Fruit fly (Drosophila melanogaster) whole organism, embryonic: ENCODE results near the gene Cyp4d21.

ENCODE experiments used
- Abd-B ChIP-seq: fragments of 200-800 bp; sonication (Bioruptor generic); optimal IDR thresholded peaks from 2 replicates; lab custom pipeline; 2018; ENCODE audit warnings: missing biosample characterization, mild to moderate bottlenecking, missing genetic modification characterization, moderate library complexity
- Atf6 ChIP-seq: fragments of 200-800 bp; sonication (Bioruptor generic); IDR thresholded peaks from 2 replicates; pipeline ENCODE4 v1.3.6; 2022; ENCODE audit warnings: missing biosample characterization, missing genetic modification characterization
- B-H2 ChIP-seq: fragments of 200-800 bp; sonication (Bioruptor generic); optimal IDR thresholded peaks from 2 replicates; lab custom pipeline; 2018; ENCODE audit warnings: missing biosample characterization, mild to moderate bottlenecking, missing genetic modification characterization
- CG1233 ChIP-seq: fragments of 200-800 bp; sonication (Bioruptor generic); optimal IDR thresholded peaks from 4 replicates; lab custom pipeline; 2018; ENCODE audit warnings: missing biosample characterization, mild to moderate bottlenecking, missing genetic modification characterization
- CG13123 ChIP-seq: fragments of 200-800 bp; sonication (Bioruptor generic); optimal IDR thresholded peaks from 2 replicates; lab custom pipeline; 2016; ENCODE audit warnings: missing biosample characterization, missing genetic modification characterization
- CG18011 ChIP-seq: fragments of 200-800 bp; sonication (Bioruptor generic); optimal IDR thresholded peaks from 2 replicates; lab custom pipeline; 2017; ENCODE audit warnings: missing biosample characterization, missing genetic modification characterization, mild to moderate bottlenecking, moderate library complexity, missing genotype
- CG31441 ChIP-seq: fragments of 200-800 bp; sonication (Bioruptor generic); IDR thresholded peaks from 2 replicates; pipeline ENCODE4 v1.3.6; 2022; ENCODE audit warnings: missing biosample characterization, missing genetic modification characterization
- CG43689 ChIP-seq: fragments of 200-800 bp; sonication (Bioruptor generic); IDR thresholded peaks from 2 replicates; pipeline ENCODE4 v1.3.6; 2022; ENCODE audit warnings: missing biosample characterization, missing genetic modification characterization
- CG4424 ChIP-seq: fragments of 200-800 bp; sonication (Bioruptor generic); optimal IDR thresholded peaks from 3 replicates; lab custom pipeline; 2016; ENCODE audit warnings: missing biosample characterization, missing genetic modification characterization
- CG4820 ChIP-seq: fragments of 200-800 bp; sonication (Bioruptor generic); optimal IDR thresholded peaks from 3 replicates; lab custom pipeline; 2016; ENCODE audit warnings: missing biosample characterization, missing genetic modification characterization
- CG7987 ChIP-seq: fragments of 200-800 bp; sonication (Bioruptor generic); optimal IDR thresholded peaks from 2 replicates; lab custom pipeline; 2018; ENCODE audit warnings: missing biosample characterization, mild to moderate bottlenecking, missing genetic modification characterization, moderate library complexity
- CG9437 ChIP-seq: fragments of 200-800 bp; sonication (Bioruptor generic); optimal IDR thresholded peaks from 2 replicates; lab custom pipeline; 2018; ENCODE audit warnings: missing biosample characterization, mild to moderate bottlenecking, missing genetic modification characterization
- CG9727 ChIP-seq: fragments of 200-800 bp; sonication (Bioruptor generic); optimal IDR thresholded peaks from 3 replicates; lab custom pipeline; 2017; ENCODE audit warnings: missing biosample characterization, mild to moderate bottlenecking, missing genetic modification characterization
- D ChIP-seq, 2 experiments: fragments of 200-800 bp in 1 of 2; fragments of >200 bp in 1 of 2; sonication (Bioruptor generic) in 1 of 2; optimal IDR thresholded peaks; 2 replicates in 1 of 2; 3 replicates in 1 of 2; lab custom pipeline; 2017; ENCODE audit warnings: mild to moderate bottlenecking in 1 of 2, missing biosample characterization in 1 of 2, missing genetic modification characterization in 1 of 2, missing genetic modification reagents in 1 of 2
- Dfd ChIP-seq, 2 experiments: fragments of >200 bp; optimal IDR thresholded peaks; 2 replicates each; lab custom pipeline; 2017; ENCODE audit warnings: missing biosample characterization in 2 of 2, missing genetic modification characterization in 2 of 2
- Dp ChIP-seq: fragments of 200-800 bp; sonication (Bioruptor generic); optimal IDR thresholded peaks from 2 replicates; lab custom pipeline; 2018; ENCODE audit warnings: missing biosample characterization, mild to moderate bottlenecking, missing genetic modification characterization, moderate library complexity
- GATAe ChIP-seq: fragments of 200-800 bp; sonication (Bioruptor generic); conservative IDR thresholded peaks from 2 replicates; pipeline ENCODE4 v1.3.6; 2022; ENCODE audit warnings: missing biosample characterization, missing genetic modification characterization
- HLH54F ChIP-seq: fragments of 200-800 bp; sonication (Bioruptor generic); optimal IDR thresholded peaks from 3 replicates; lab custom pipeline; 2016; ENCODE audit warnings: missing biosample characterization, missing genetic modification characterization
- HmgZ ChIP-seq: fragments of 200-800 bp; sonication (Bioruptor generic); optimal IDR thresholded peaks from 2 replicates; lab custom pipeline; 2018; ENCODE audit warnings: missing biosample characterization, mild to moderate bottlenecking, missing genetic modification characterization
- Hr78 ChIP-seq, 2 experiments: fragments of 200-800 bp in 1 of 2; fragments of >200 bp in 1 of 2; sonication (Bioruptor generic) in 1 of 2; optimal IDR thresholded peaks; 2 replicates each; lab custom pipeline; 2017 to 2019; ENCODE audit warnings: missing biosample characterization in 2 of 2, missing genetic modification characterization in 2 of 2, mild to moderate bottlenecking in 1 of 2, moderate library complexity in 1 of 2
- Neu2 ChIP-seq: fragments of 200-800 bp; sonication (Bioruptor generic); optimal IDR thresholded peaks from 3 replicates; lab custom pipeline; 2016; ENCODE audit warnings: missing biosample characterization, missing genetic modification characterization, borderline replicate concordance
- Rx ChIP-seq: fragments of 200-800 bp; sonication (Bioruptor generic); IDR thresholded peaks from 2 replicates; pipeline ENCODE4 v1.3.6; 2022; ENCODE audit warnings: missing biosample characterization, missing genetic modification characterization
- al ChIP-seq: fragments of 200-800 bp; sonication (Bioruptor generic); IDR thresholded peaks from 2 replicates; pipeline ENCODE4 v1.3.6; 2022; ENCODE audit warnings: missing biosample characterization, missing genetic modification characterization
- bab2 ChIP-seq: fragments of 200-800 bp; sonication (Bioruptor generic); optimal IDR thresholded peaks from 2 replicates; lab custom pipeline; 2016; ENCODE audit warnings: missing biosample characterization, missing genetic modification characterization
- bcd ChIP-seq: fragments of 200-800 bp; sonication (Bioruptor generic); optimal IDR thresholded peaks from 2 replicates; lab custom pipeline; 2017; ENCODE audit warnings: missing biosample characterization, mild to moderate bottlenecking, missing genetic modification characterization
- cas ChIP-seq: fragments of 200-800 bp; sonication (Bioruptor generic); IDR thresholded peaks from 2 replicates; pipeline ENCODE4 v1.3.6; 2022; ENCODE audit warnings: missing biosample characterization, missing genetic modification characterization
- chinmo ChIP-seq: fragments of 200-800 bp; sonication (Bioruptor generic); IDR thresholded peaks from 4 replicates; pipeline ENCODE4 v1.3.6; 2022; ENCODE audit warnings: missing biosample characterization, missing genetic modification characterization; ENCODE audit not compliant: partially characterized antibody
- corto ChIP-seq: fragments of 200-800 bp; sonication (Bioruptor generic); optimal IDR thresholded peaks from 2 replicates; lab custom pipeline; 2016; ENCODE audit warnings: missing biosample characterization, mild to moderate bottlenecking, missing genetic modification characterization, moderate library complexity
- crp ChIP-seq, 2 experiments: fragments of 200-800 bp; sonication (Bioruptor generic); optimal IDR thresholded peaks; 2 replicates in 1 of 2; 3 replicates in 1 of 2; lab custom pipeline; 2017; ENCODE audit warnings: missing biosample characterization in 2 of 2, missing genetic modification characterization in 2 of 2, mild to moderate bottlenecking in 1 of 2, moderate library complexity in 1 of 2
- dmrt11E ChIP-seq: fragments of 200-800 bp; sonication (Bioruptor generic); optimal IDR thresholded peaks from 3 replicates; lab custom pipeline; 2018; ENCODE audit warnings: missing biosample characterization, mild to moderate bottlenecking, missing genetic modification characterization, moderate library complexity
- en ChIP-seq: fragments of 200-800 bp; sonication (Bioruptor generic); optimal IDR thresholded peaks from 2 replicates; lab custom pipeline; 2016; ENCODE audit warnings: missing biosample characterization, missing genetic modification characterization
- exex ChIP-seq: fragments of 200-800 bp; sonication (Bioruptor generic); optimal IDR thresholded peaks from 4 replicates; lab custom pipeline; 2018; ENCODE audit warnings: missing biosample characterization, mild to moderate bottlenecking, missing genetic modification characterization, moderate library complexity
- eyg ChIP-seq: fragments of 200-800 bp; sonication (Bioruptor generic); optimal IDR thresholded peaks from 3 replicates; lab custom pipeline; 2016; ENCODE audit warnings: missing biosample characterization, missing genetic modification characterization
- h ChIP-seq: fragments of >200 bp; optimal IDR thresholded peaks from 2 replicates; lab custom pipeline; 2017
- ind ChIP-seq: fragments of 200-800 bp; sonication (Bioruptor generic); optimal IDR thresholded peaks from 3 replicates; lab custom pipeline; 2016; ENCODE audit warnings: missing biosample characterization, missing genetic modification characterization
- lov ChIP-seq, 2 experiments: fragments of 200-800 bp in 1 of 2; fragments of >200 bp in 1 of 2; sonication (Bioruptor generic) in 1 of 2; IDR thresholded peaks in 1 of 2; optimal IDR thresholded peaks in 1 of 2; 2 replicates in 1 of 2; 3 replicates in 1 of 2; pipeline versions ENCODE4 v1.3.6 to Lab custom; 2017 to 2022; ENCODE audit warnings: missing biosample characterization in 1 of 2, missing genetic modification characterization in 1 of 2
- luna ChIP-seq: fragments of 200-800 bp; sonication (Bioruptor generic); optimal IDR thresholded peaks from 2 replicates; lab custom pipeline; 2016; ENCODE audit warnings: missing biosample characterization, missing genetic modification characterization
- nom ChIP-seq: fragments of 200-800 bp; sonication (Bioruptor generic); optimal IDR thresholded peaks from 2 replicates; lab custom pipeline; 2017; ENCODE audit warnings: missing biosample characterization, missing genetic modification characterization, mild to moderate bottlenecking, moderate library complexity, missing genetic modification reagents
- org-1 ChIP-seq: fragments of 200-800 bp; sonication (Bioruptor generic); optimal IDR thresholded peaks from 2 replicates; lab custom pipeline; 2017; ENCODE audit warnings: missing biosample characterization, missing genetic modification characterization
- pfk ChIP-seq: fragments of 200-800 bp; sonication (Bioruptor generic); optimal IDR thresholded peaks from 2 replicates; lab custom pipeline; 2018; ENCODE audit warnings: missing biosample characterization, mild to moderate bottlenecking, missing genetic modification characterization, moderate library complexity
- prd ChIP-seq, 3 experiments: fragments of >200 bp in 2 of 3; fragments of 200-800 bp in 1 of 3; sonication (Bioruptor generic) in 1 of 3; optimal IDR thresholded peaks in 2 of 3; IDR thresholded peaks in 1 of 3; 2 replicates in 2 of 3; 3 replicates in 1 of 3; pipeline versions ENCODE4 v1.3.6 to Lab custom; 2017 to 2022; ENCODE audit warnings: missing biosample characterization in 1 of 3, missing genetic modification characterization in 1 of 3
- ro ChIP-seq: fragments of 200-800 bp; sonication (Bioruptor generic); IDR thresholded peaks from 2 replicates; pipeline ENCODE4 v1.3.6; 2022; ENCODE audit warnings: missing biosample characterization, missing genetic modification characterization
- sim ChIP-seq: fragments of 200-800 bp; sonication (Bioruptor generic); IDR thresholded peaks from 2 replicates; pipeline ENCODE4 v1.3.6; 2022; ENCODE audit warnings: missing biosample characterization, missing genetic modification characterization
- sima ChIP-seq: fragments of 200-800 bp; sonication (Bioruptor generic); optimal IDR thresholded peaks from 2 replicates; lab custom pipeline; 2016; ENCODE audit warnings: missing biosample characterization, missing genetic modification characterization
- sr ChIP-seq: fragments of 200-800 bp; sonication (Bioruptor generic); IDR thresholded peaks from 3 replicates; pipeline ENCODE4 v1.3.6; 2022; ENCODE audit warnings: missing biosample characterization, missing genetic modification characterization
- twi ChIP-seq: fragments of 200-800 bp; optimal IDR thresholded peaks from 2 replicates; lab custom pipeline; 2019; ENCODE audit warnings: missing biosample characterization, mild to moderate bottlenecking, missing genetic modification characterization, moderate library complexity
- wor ChIP-seq: fragments of 200-800 bp; sonication (Bioruptor generic); IDR thresholded peaks from 2 replicates; pipeline ENCODE4 v1.3.6; 2022; ENCODE audit warnings: missing biosample characterization, missing genetic modification characterization
- zf30C ChIP-seq: fragments of 200-800 bp; sonication (Bioruptor generic); optimal IDR thresholded peaks from 3 replicates; lab custom pipeline; 2018; ENCODE audit warnings: missing biosample characterization, mild to moderate bottlenecking, missing genetic modification characterization
- zfh2 ChIP-seq: fragments of 200-800 bp; sonication (Bioruptor generic); optimal IDR thresholded peaks from 2 replicates; lab custom pipeline; 2016; ENCODE audit warnings: missing biosample characterization, missing genetic modification characterization

The Cyp4d21 gene

DNA sequence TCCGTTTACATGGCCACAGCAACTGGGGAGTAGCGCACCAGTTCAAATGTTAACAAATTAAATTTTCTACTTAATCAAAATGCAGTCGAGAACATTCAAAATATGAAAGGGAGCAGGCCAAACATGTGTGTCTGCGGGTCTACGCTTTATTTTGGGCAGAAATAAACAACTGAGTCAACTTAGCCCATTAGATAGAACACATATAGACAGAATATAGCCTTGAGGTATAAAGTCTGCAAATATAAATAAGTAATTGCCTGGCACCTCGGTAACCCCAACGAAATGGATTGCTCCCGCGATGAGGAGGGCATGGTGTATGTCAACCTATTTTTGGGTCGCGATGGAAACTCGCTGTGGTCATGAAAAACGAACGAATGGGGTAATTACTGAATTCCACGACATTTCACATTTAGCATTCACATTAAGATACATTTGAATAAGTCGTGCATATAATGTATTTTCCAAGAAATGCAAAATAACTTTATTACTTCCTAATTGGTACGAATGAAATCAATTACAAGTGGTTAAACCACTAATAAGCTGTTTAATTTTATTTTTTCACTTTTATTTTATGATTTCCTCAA is 23.1 kb downstream of the Cyp4d21 start (continued):
- TF ChIP-seq twi (tag; lab: Kevin White, UChicago) (peak; percentile 59), luna (GFP tag; lab: Kevin White, UChicago) (no peak), CG31441 (GFP tag; lab: Robert Waterston, UW) (no peak), D (optimal IDR thresholded peaks at IDR 0.05; lab: Kevin White, UChicago) (no peak), D (GFP tag; optimal IDR thresholded peaks at IDR 0.05; lab: Kevin White, UChicago) (no peak), lov (optimal IDR thresholded peaks at IDR 0.05; lab: Kevin White, UChicago) (no peak), lov (GFP tag; IDR thresholded peaks at IDR 0.05; lab: Robert Waterston, UW) (no peak), Abd-B (GFP tag; lab: Kevin White, UChicago) (no peak), Dp (no peak), GATAe (no peak), nom (GFP tag; lab: Kevin White, UChicago) (no peak), Dfd (GFP tag; optimal IDR thresholded peaks at IDR 0.05; lab: Kevin White, UChicago) (no peak), prd (optimal IDR thresholded peaks at IDR 0.05; lab: Kevin White, UChicago) (no peak), prd (GFP tag; IDR thresholded peaks at IDR 0.05; lab: Robert Waterston, UW) (no peak), wor (GFP tag; lab: Robert Waterston, UW) (no peak), CG13123 (GFP tag; lab: Kevin White, UChicago) (no peak), HLH54F (GFP tag; lab: Kevin White, UChicago) (no peak), zf30C (GFP tag; lab: Kevin White, UChicago) (no peak), corto (GFP tag; lab: Kevin White, UChicago) (no peak), CG43689 (GFP tag; lab: Robert Waterston, UW) (no peak), CG9437 (no peak), CG4820 (GFP tag; lab: Kevin White, UChicago) (no peak), CG4424 (GFP tag; lab: Kevin White, UChicago) (peak; percentile 20), cas (GFP tag; lab: Robert Waterston, UW) (no peak), Rx (GFP tag; lab: Robert Waterston, UW) (no peak), zfh2 (GFP tag; lab: Kevin White, UChicago) (no peak), sr (GFP tag; lab: Robert Waterston, UW) (0 out of 3 replicates have a peak, but pooled peaks have one; percentile 8), h (no peak), chinmo (GFP tag; lab: Robert Waterston, UW) (no peak), ro (GFP tag; lab: Robert Waterston, UW) (no peak), bab2 (no peak), en (GFP tag; lab: Kevin White, UChicago) (no peak), Hr78 (GFP tag; optimal IDR thresholded peaks at IDR 0.05; lab: Kevin White, UChicago) (peak in 1 of 2 experiments; percentile 62), Atf6 (0 out of 2 replicates have a peak, but pooled peaks have one; percentile 10), org-1 (no peak), CG1233 (GFP tag; lab: Kevin White, UChicago) (peak; percentile 27), bcd (no peak), al (GFP tag; lab: Robert Waterston, UW) (no peak), ind (no peak), Neu2 (GFP tag; lab: Kevin White, UChicago) (no peak), B-H2 (no peak), eyg (GFP tag; lab: Kevin White, UChicago) (no peak), HmgZ (tag; lab: Kevin White, UChicago) (no peak), CG18011 (GFP tag; lab: Kevin White, UChicago) (no peak), pfk (no peak), crp (GFP tag; optimal IDR thresholded peaks at IDR 0.05; lab: Kevin White, UChicago) (no peak), CG7987 (peak; percentile 49), sima (GFP tag; lab: Kevin White, UChicago) (no peak), CG9727 (GFP tag; lab: Kevin White, UChicago) (peak; percentile 21), exex (tag; lab: Kevin White, UChicago) (no peak), dmrt11E (peak; percentile 34), sim (GFP tag; lab: Robert Waterston, UW) (no peak)
